Worm (Caenorhabditis elegans): ENCODE data around the gene tag-307.

ce11 chrIII:7896925-7897324, 39.9 kb upstream of the tag-307 start, which contains the start of gene ZK688.10:
- TF ChIP-seq egl-27 (tag; optimal IDR thresholded peaks at IDR 0.05) = no peak
- TF ChIP-seq skn-1 (tag; optimal IDR thresholded peaks at IDR 0.05) = no peak
- no peak for TF ChIP-seq ztf-11 (tag; optimal IDR thresholded peaks at IDR 0.05)
- TF ChIP-seq mdl-1 (tag; optimal IDR thresholded peaks at IDR 0.05) = no peak
- TF ChIP-seq ceh-16 (tag; optimal IDR thresholded peaks at IDR 0.05) = no peak
- TF ChIP-seq ztf-4 (tag; optimal IDR thresholded peaks at IDR 0.05) = no peak
- no peak for TF ChIP-seq nhr-77 (tag; optimal IDR thresholded peaks at IDR 0.05)
- TF ChIP-seq nhr-237 (tag; optimal IDR thresholded peaks at IDR 0.05) = no peak
- TF ChIP-seq snpc-4 (tag; optimal IDR thresholded peaks at IDR 0.05) = no peak
- no peak for TF ChIP-seq nhr-23 (tag; optimal IDR thresholded peaks at IDR 0.05)
